Fruit fly (Drosophila melanogaster): ENCODE results near the gene CG13053.

DNA sequence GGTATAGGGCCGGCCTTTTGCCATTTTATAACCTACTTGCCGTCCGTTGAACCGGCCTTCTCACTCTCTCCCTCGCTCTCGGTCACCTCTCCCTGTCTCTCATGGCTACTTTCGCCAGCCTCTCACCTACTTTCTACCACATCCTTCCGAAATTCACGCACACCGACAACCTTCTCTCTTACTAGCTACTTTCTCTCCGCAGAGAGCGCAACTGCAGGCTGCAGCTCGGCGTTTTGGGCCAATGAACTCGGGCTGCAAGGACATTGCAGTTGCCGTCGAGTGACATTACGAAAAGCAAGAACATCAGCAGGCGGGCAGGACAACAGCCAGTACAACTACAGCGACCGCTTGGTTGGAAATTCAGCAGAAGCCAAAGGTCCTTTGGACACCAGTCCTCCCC, 18.2 kb downstream of the CG13053 start:
- no peak for TF ChIP-seq Pif1B (GFP tag; optimal IDR thresholded peaks at IDR 0.05)
- TF ChIP-seq CG17806 (tag; optimal IDR thresholded peaks at IDR 0.05): no peak
- TF ChIP-seq gl (tag; optimal IDR thresholded peaks at IDR 0.05): no peak
- TF ChIP-seq EcR (GFP tag; optimal IDR thresholded peaks at IDR 0.05): peak; percentile 79
